Fruit fly (Drosophila melanogaster): ENCODE data around the gene sdt.

The sdt gene

DNA sequence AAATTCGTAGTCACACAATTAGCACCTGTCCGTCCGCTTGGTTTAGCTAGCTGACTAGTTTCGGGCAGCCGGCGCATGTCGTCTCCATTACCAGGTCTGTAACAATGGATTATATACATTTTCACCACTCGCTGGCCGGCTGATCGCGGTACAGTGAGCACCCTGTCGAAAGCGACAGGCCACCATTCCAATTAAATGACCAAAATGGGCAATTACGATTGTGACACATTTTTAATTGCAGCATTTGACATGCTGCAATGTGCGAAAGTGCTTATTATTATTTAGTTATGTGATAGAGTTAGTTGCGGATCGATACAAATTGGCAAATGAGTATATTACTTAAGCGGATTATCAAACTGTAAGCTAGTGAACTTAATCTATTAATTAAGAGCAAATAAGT is 84.9 kb downstream of the sdt start:
- TF ChIP-seq CG6792 (GFP tag; optimal IDR thresholded peaks at IDR 0.05) (no peak), CG8319 (GFP tag; optimal IDR thresholded peaks at IDR 0.05) (no peak), CG11762 (GFP tag; optimal IDR thresholded peaks at IDR 0.05; ENCODE audit: insufficient read depth) (no peak), CG16779 (tag; optimal IDR thresholded peaks at IDR 0.05) (no peak), salr (GFP tag; optimal IDR thresholded peaks at IDR 0.05) (no peak), CG15336 (GFP tag; IDR thresholded peaks at IDR 0.05) (no peak), CG4318 (GFP tag; optimal IDR thresholded peaks at IDR 0.05) (peak; percentile 2), CG7368 (GFP tag; optimal IDR thresholded peaks at IDR 0.05) (no peak), Eip78C (GFP tag) (peak; percentile 16), CG32006 (GFP tag; optimal IDR thresholded peaks at IDR 0.05) (peak; percentile 45), CG6808 (GFP tag; optimal IDR thresholded peaks at IDR 0.05) (no peak), pdm3 (GFP tag; optimal IDR thresholded peaks at IDR 0.05) (no peak), CG9139 (GFP tag; optimal IDR thresholded peaks at IDR 0.05) (no peak), Sox102F (GFP tag; optimal IDR thresholded peaks at IDR 0.05) (no peak), Eip93F (GFP tag; optimal IDR thresholded peaks at IDR 0.05) (no peak), Hr4 (GFP tag; optimal IDR thresholded peaks at IDR 0.05) (peak; percentile 29)

DNA sequence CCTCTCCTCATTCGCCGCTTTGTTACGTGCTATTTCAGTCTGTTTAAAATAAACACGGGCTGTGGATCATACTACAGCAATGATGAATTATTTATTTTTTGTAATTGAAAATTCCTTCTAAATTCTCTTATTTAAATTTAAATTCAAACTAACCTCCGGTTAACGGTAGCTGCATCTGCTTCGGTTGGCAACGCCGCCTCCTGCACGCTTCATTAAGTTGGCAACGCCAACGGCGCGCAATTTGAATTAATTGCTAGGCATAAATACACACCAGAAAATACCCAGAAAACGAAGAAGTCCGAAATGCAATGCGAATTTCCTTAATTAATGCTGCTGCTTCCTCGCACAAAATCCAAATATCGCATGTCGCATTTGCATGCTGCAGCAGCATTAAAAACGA is 86.9 kb downstream of the sdt start:
- TF ChIP-seq topi (GFP tag; optimal IDR thresholded peaks at IDR 0.05) (no peak), CG9139 (GFP tag; optimal IDR thresholded peaks at IDR 0.05) (no peak), spab (GFP tag; optimal IDR thresholded peaks at IDR 0.05) (no peak), CG34406 (GFP tag; optimal IDR thresholded peaks at IDR 0.05) (no peak), CG4318 (GFP tag; optimal IDR thresholded peaks at IDR 0.05) (no peak), Hr38 (GFP tag; optimal IDR thresholded peaks at IDR 0.05) (no peak), CG11762 (GFP tag; optimal IDR thresholded peaks at IDR 0.05; ENCODE audit: insufficient read depth) (no peak), CG8319 (GFP tag; optimal IDR thresholded peaks at IDR 0.05) (no peak), fd85E (GFP tag; optimal IDR thresholded peaks at IDR 0.05) (no peak), Blimp-1 (GFP tag; optimal IDR thresholded peaks at IDR 0.05) (no peak), CG3919 (GFP tag; optimal IDR thresholded peaks at IDR 0.05) (no peak), pdm3 (GFP tag; optimal IDR thresholded peaks at IDR 0.05) (no peak), Lpt (GFP tag; optimal IDR thresholded peaks at IDR 0.05) (no peak), Eip93F (GFP tag; optimal IDR thresholded peaks at IDR 0.05) (no peak), Hr39 (GFP tag; optimal IDR thresholded peaks at IDR 0.05) (no peak), CG6276 (GFP tag; optimal IDR thresholded peaks at IDR 0.05) (no peak), salr (GFP tag; optimal IDR thresholded peaks at IDR 0.05) (no peak), CG10669 (GFP tag; optimal IDR thresholded peaks at IDR 0.05) (no peak)

DNA sequence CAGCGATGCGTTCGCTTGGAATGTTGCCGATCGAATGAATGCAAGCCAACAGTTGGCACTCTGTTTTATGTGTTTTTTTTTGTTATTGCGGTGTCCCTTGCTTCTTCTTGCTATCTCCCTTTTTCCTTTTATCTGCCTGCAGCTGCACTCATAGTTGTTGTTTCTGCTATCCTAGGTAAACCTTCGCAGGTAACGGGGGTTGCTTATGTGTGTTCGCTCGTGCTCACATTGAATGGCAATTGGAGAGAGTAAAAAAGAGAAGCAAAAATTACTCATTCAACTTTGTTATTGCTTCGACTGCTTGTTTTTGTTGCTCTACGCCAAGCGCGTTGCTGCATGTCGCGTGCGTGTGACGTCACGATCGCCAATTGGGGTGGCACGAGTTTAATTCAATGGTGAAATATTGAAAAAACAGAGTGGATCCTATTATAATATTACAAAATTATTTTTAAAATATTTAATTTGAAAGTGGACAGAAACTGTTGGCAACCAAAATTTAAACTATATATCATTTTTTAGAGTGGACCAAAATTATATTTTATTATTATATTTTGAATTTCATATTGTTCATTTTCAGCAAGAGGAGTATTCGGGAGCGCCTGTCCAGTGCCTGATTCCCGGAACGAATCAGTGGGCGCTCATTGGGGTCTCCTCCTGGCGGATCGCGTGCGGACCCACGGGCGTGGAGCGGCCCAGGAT is 93.2 kb downstream of the sdt start, which contains the start of gene Corp:
Gene Corp, minus strand, starts transcription at position 47 of the 699 bp plus-strand sequence.
- TF ChIP-seq CG6276 (GFP tag; optimal IDR thresholded peaks at IDR 0.05) (peak; percentile 66), CG16779 (tag; optimal IDR thresholded peaks at IDR 0.05) (peak; percentile 35), CG6854 (GFP tag; optimal IDR thresholded peaks at IDR 0.05) (no peak), dsx (GFP tag; optimal IDR thresholded peaks at IDR 0.05; ENCODE audit: poor library complexity, severe bottlenecking) (peak; percentile 84), svp (GFP tag) (peak; percentile 71), Sox15 (GFP tag; optimal IDR thresholded peaks at IDR 0.05) (no peak), fd59A (GFP tag; optimal IDR thresholded peaks at IDR 0.05) (peak; percentile 23), Sox102F (GFP tag; optimal IDR thresholded peaks at IDR 0.05) (peak; percentile 65), fkh (GFP tag; optimal IDR thresholded peaks at IDR 0.05) (no peak), Gug (GFP tag; IDR thresholded peaks at IDR 0.05) (no peak), CG3919 (GFP tag; optimal IDR thresholded peaks at IDR 0.05) (peak; percentile 58), CG7368 (GFP tag; optimal IDR thresholded peaks at IDR 0.05) (no peak), vri (GFP tag; optimal IDR thresholded peaks at IDR 0.05) (peak; percentile 19), pdm3 (GFP tag; optimal IDR thresholded peaks at IDR 0.05) (peak; percentile 7), CG6163 (GFP tag; IDR thresholded peaks at IDR 0.05) (peak; percentile 54), CG8319 (GFP tag; optimal IDR thresholded peaks at IDR 0.05) (no peak), CG6792 (GFP tag; optimal IDR thresholded peaks at IDR 0.05) (peak; percentile 46), Hr4 (GFP tag; optimal IDR thresholded peaks at IDR 0.05) (peak; percentile 13), CG15336 (GFP tag; IDR thresholded peaks at IDR 0.05) (peak; percentile 86), OdsH (GFP tag; optimal IDR thresholded peaks at IDR 0.05) (peak; percentile 48), salr (GFP tag; optimal IDR thresholded peaks at IDR 0.05) (peak in 1 of 2 experiments; percentile 63), Blimp-1 (GFP tag; optimal IDR thresholded peaks at IDR 0.05) (no peak), Eip78C (GFP tag) (peak; percentile 71), achi (GFP tag; optimal IDR thresholded peaks at IDR 0.05) (peak; percentile 72), Hr38 (GFP tag; optimal IDR thresholded peaks at IDR 0.05) (no peak), esn (GFP tag; optimal IDR thresholded peaks at IDR 0.05) (peak; percentile 43), CG34406 (GFP tag; optimal IDR thresholded peaks at IDR 0.05) (peak; percentile 68), Ets96B (tag; optimal IDR thresholded peaks at IDR 0.05) (peak; percentile 66), CG11902 (GFP tag; optimal IDR thresholded peaks at IDR 0.05) (no peak), spab (GFP tag; optimal IDR thresholded peaks at IDR 0.05) (peak; percentile 44), net (GFP tag; optimal IDR thresholded peaks at IDR 0.05) (peak; percentile 72), CG9139 (GFP tag; optimal IDR thresholded peaks at IDR 0.05) (peak; percentile 58), CG1621 (tag; optimal IDR thresholded peaks at IDR 0.05) (peak; percentile 41)
